Worm (Caenorhabditis elegans) whole organism, L1 larva: ENCODE results near the gene ctbp-1.

Experiments
- C34B4.2 ChIP-seq: sonication (generic microtip); optimal IDR thresholded peaks from 2 replicates; lab custom pipeline; 2017; ENCODE audit warnings: mild to moderate bottlenecking, missing genetic modification characterization, missing compliant biosample characterization
- F16B12.6 ChIP-seq: fragments of 150-350 bp; optimal IDR thresholded peaks from 2 replicates; lab custom pipeline; 2014; ENCODE audit warnings: missing biosample characterization, missing genetic modification characterization
- aly-2 ChIP-seq: fragments of 150-350 bp; optimal IDR thresholded peaks from 2 replicates; lab custom pipeline; 2014; ENCODE audit warnings: missing biosample characterization, missing genetic modification characterization
- blmp-1 ChIP-seq: fragments of 150-350 bp; optimal IDR thresholded peaks from 2 replicates; lab custom pipeline; 2014; ENCODE audit warnings: missing biosample characterization, missing genetic modification characterization
- ceh-82 ChIP-seq, 3 experiments: fragments of 150-350 bp in 1 of 3; sonication (generic microtip) in 2 of 3; optimal IDR thresholded peaks; 2 replicates each; lab custom pipeline; 2014 to 2017; ENCODE audit warnings: missing biosample characterization in 3 of 3, missing genetic modification characterization in 3 of 3
- ceh-90 ChIP-seq: sonication (generic microtip); optimal IDR thresholded peaks from 2 replicates; lab custom pipeline; 2016; ENCODE audit warnings: missing genetic modification characterization, missing compliant biosample characterization
- dsc-1 ChIP-seq: sonication (generic microtip); optimal IDR thresholded peaks from 2 replicates; lab custom pipeline; 2016; ENCODE audit warnings: mild to moderate bottlenecking, missing genetic modification characterization, missing compliant biosample characterization
- efl-1 ChIP-seq, 4 experiments: fragments of 150-350 bp; optimal IDR thresholded peaks in 3 of 4; peaks in 1 of 4; 1 replicate in 1 of 4; 2 replicates in 3 of 4; lab custom pipeline; 2014; ENCODE audit warnings: missing biosample characterization in 2 of 4, missing genetic modification characterization in 2 of 4, missing genetic modification reagents in 2 of 4
- egl-13 ChIP-seq: sonication (generic microtip); optimal IDR thresholded peaks from 2 replicates; lab custom pipeline; 2016; ENCODE audit warnings: missing genotype, missing genetic modification reagents, missing genetic modification characterization, missing compliant biosample characterization
- elt-2 ChIP-seq: sonication (generic microtip); optimal IDR thresholded peaks from 2 replicates; lab custom pipeline; 2016; ENCODE audit warnings: missing genetic modification characterization, mild to moderate bottlenecking, inconsistent platforms, missing compliant biosample characterization, missing genetic modification reagents
- elt-3 ChIP-seq, 6 experiments: fragments of 150-350 bp in 1 of 6; sonication (generic microtip); optimal IDR thresholded peaks; 2 replicates each; lab custom pipeline; 2017 to 2018; ENCODE audit warnings: missing biosample characterization in 6 of 6, missing genetic modification characterization in 6 of 6, inconsistent platforms in 1 of 6
- ets-5 ChIP-seq: fragments of 200-800 bp; sonication (Bioruptor generic); IDR thresholded peaks from 2 replicates; pipeline ENCODE4 v1.3.6; 2022; ENCODE audit warnings: missing genetic modification characterization, missing compliant biosample characterization
- irx-1 ChIP-seq: sonication (generic microtip); optimal IDR thresholded peaks from 2 replicates; lab custom pipeline; 2016; ENCODE audit warnings: missing genetic modification characterization, missing compliant biosample characterization
- isw-1 ChIP-seq: fragments of 200-800 bp; sonication (Bioruptor generic); IDR thresholded peaks from 2 replicates; pipeline ENCODE4 v1.3.6; 2022; ENCODE audit warnings: missing genetic modification characterization, missing compliant biosample characterization
- jun-1 ChIP-seq: fragments of 150-350 bp; optimal IDR thresholded peaks from 2 replicates; lab custom pipeline; 2014; ENCODE audit warnings: missing biosample characterization, missing genetic modification reagents, missing genetic modification characterization
- lin-35 ChIP-seq, 2 experiments: fragments of 150-350 bp; optimal IDR thresholded peaks; 2 replicates each; lab custom pipeline; 2014; ENCODE audit warnings: missing biosample characterization in 2 of 2, missing genetic modification characterization in 2 of 2, missing genetic modification reagents in 2 of 2
- lir-3 ChIP-seq: sonication (generic microtip); optimal IDR thresholded peaks from 2 replicates; lab custom pipeline; 2016; ENCODE audit warnings: mild to moderate bottlenecking, missing genetic modification characterization, moderate library complexity, missing compliant biosample characterization; ENCODE audit not compliant: poor library complexity
- lsy-2 ChIP-seq, 2 experiments: fragments of 150-350 bp; optimal IDR thresholded peaks; 2 replicates each; lab custom pipeline; 2014; ENCODE audit warnings: missing biosample characterization in 2 of 2, missing genetic modification characterization in 2 of 2
- mab-9 ChIP-seq: fragments of 200-800 bp; sonication (Bioruptor generic); IDR thresholded peaks from 2 replicates; pipeline ENCODE4 v1.3.6; 2022; ENCODE audit warnings: missing genetic modification reagents, missing genetic modification characterization, missing compliant biosample characterization
- mef-2 ChIP-seq: fragments of 150-350 bp; optimal IDR thresholded peaks from 2 replicates; lab custom pipeline; 2014; ENCODE audit warnings: missing biosample characterization, missing genetic modification characterization
- mep-1 ChIP-seq: fragments of 150-350 bp; optimal IDR thresholded peaks from 2 replicates; lab custom pipeline; 2014; ENCODE audit warnings: missing biosample characterization, missing genetic modification characterization
- nhr-19 ChIP-seq: fragments of 200-800 bp; sonication (Bioruptor generic); conservative IDR thresholded peaks from 2 replicates; pipeline ENCODE4 v1.3.6; 2022; ENCODE audit warnings: missing genetic modification characterization, missing compliant biosample characterization
- nhr-20 ChIP-seq: sonication (generic microtip); optimal IDR thresholded peaks from 2 replicates; lab custom pipeline; 2016; ENCODE audit warnings: mild to moderate bottlenecking, missing genetic modification characterization, missing compliant biosample characterization
- nhr-237 ChIP-seq: fragments of 150-350 bp; optimal IDR thresholded peaks from 2 replicates; lab custom pipeline; 2014; ENCODE audit warnings: missing biosample characterization, missing genetic modification characterization
- nhr-28 ChIP-seq: fragments of 150-350 bp; optimal IDR thresholded peaks from 2 replicates; lab custom pipeline; 2014; ENCODE audit warnings: missing biosample characterization, missing genetic modification characterization
- nhr-71 ChIP-seq: sonication (generic microtip); optimal IDR thresholded peaks from 2 replicates; lab custom pipeline; 2016; ENCODE audit warnings: mild to moderate bottlenecking, missing genetic modification characterization, moderate library complexity, missing compliant biosample characterization
- nhr-76 ChIP-seq: sonication (generic microtip); optimal IDR thresholded peaks from 2 replicates; lab custom pipeline; 2017; ENCODE audit warnings: missing biosample characterization, missing genetic modification characterization
- nhr-84 ChIP-seq: sonication (generic microtip); optimal IDR thresholded peaks from 2 replicates; lab custom pipeline; 2017; ENCODE audit warnings: missing biosample characterization, missing genetic modification characterization
- nhr-85 ChIP-seq: sonication (generic microtip); peaks from one replicate; lab custom pipeline; 2016; ENCODE audit warnings: missing genetic modification characterization, inconsistent platforms, missing compliant biosample characterization
- nhr-90 ChIP-seq: sonication (generic microtip); optimal IDR thresholded peaks from 2 replicates; lab custom pipeline; 2016; ENCODE audit warnings: mild to moderate bottlenecking, missing genetic modification characterization, missing compliant biosample characterization; ENCODE audit not compliant: poor library complexity
- pag-3 ChIP-seq: sonication (generic microtip); optimal IDR thresholded peaks from 2 replicates; lab custom pipeline; 2017; ENCODE audit warnings: missing genetic modification characterization, mild to moderate bottlenecking, missing compliant biosample characterization, antibody characterized with exemption, borderline replicate concordance; ENCODE audit not compliant: insufficient read depth
- pax-3 ChIP-seq: fragments of 200-800 bp; sonication (Bioruptor generic); optimal IDR thresholded peaks from 2 replicates; lab custom pipeline; 2018; ENCODE audit warnings: mild to moderate bottlenecking, missing genetic modification characterization, moderate library complexity, missing compliant biosample characterization
- pqm-1 ChIP-seq: sonication (generic microtip); optimal IDR thresholded peaks from 3 replicates; lab custom pipeline; 2017; ENCODE audit warnings: missing biosample characterization, missing genetic modification characterization
- rnt-1 ChIP-seq: sonication (generic microtip); optimal IDR thresholded peaks from 2 replicates; lab custom pipeline; 2016; ENCODE audit warnings: mild to moderate bottlenecking, missing genetic modification characterization, moderate library complexity, missing compliant biosample characterization
- snpc-4 ChIP-seq: fragments of 150-350 bp; optimal IDR thresholded peaks from 2 replicates; lab custom pipeline; 2014; ENCODE audit warnings: missing biosample characterization, missing genetic modification characterization
- sox-4 ChIP-seq: sonication (generic microtip); optimal IDR thresholded peaks from 2 replicates; lab custom pipeline; 2016; ENCODE audit warnings: missing genetic modification characterization, missing compliant biosample characterization
- sptf-1 ChIP-seq: fragments of 150-350 bp; optimal IDR thresholded peaks from 2 replicates; lab custom pipeline; 2014; ENCODE audit warnings: missing biosample characterization, missing genetic modification characterization
- sup-37 ChIP-seq: fragments of 200-800 bp; sonication (Bioruptor generic); optimal IDR thresholded peaks from 2 replicates; lab custom pipeline; 2018; ENCODE audit warnings: mild to moderate bottlenecking, missing genetic modification characterization, missing compliant biosample characterization
- swsn-7 ChIP-seq: sonication (generic microtip); optimal IDR thresholded peaks from 2 replicates; lab custom pipeline; 2016; ENCODE audit warnings: missing genetic modification characterization, missing compliant biosample characterization
- tlp-1 ChIP-seq: fragments of 150-350 bp; optimal IDR thresholded peaks from 2 replicates; lab custom pipeline; 2014; ENCODE audit warnings: missing biosample characterization, missing genetic modification characterization
- unc-130 ChIP-seq: fragments of 150-350 bp; optimal IDR thresholded peaks from 2 replicates; lab custom pipeline; 2017; ENCODE audit warnings: missing biosample characterization, missing genetic modification characterization, inconsistent platforms
- unc-86 ChIP-seq: sonication (generic microtip); optimal IDR thresholded peaks from 2 replicates; lab custom pipeline; 2016; ENCODE audit warnings: missing genetic modification characterization, missing compliant biosample characterization
- vab-15 ChIP-seq: sonication (generic microtip); optimal IDR thresholded peaks from 2 replicates; lab custom pipeline; 2017; ENCODE audit warnings: missing genotype, mild to moderate bottlenecking, missing genetic modification characterization, missing compliant biosample characterization
- zip-4 ChIP-seq: fragments of 200-800 bp; sonication (Bioruptor generic); optimal IDR thresholded peaks from 2 replicates; lab custom pipeline; 2018; ENCODE audit warnings: mild to moderate bottlenecking, missing genetic modification characterization, moderate library complexity, missing compliant biosample characterization

Gene ctbp-1

DNA sequence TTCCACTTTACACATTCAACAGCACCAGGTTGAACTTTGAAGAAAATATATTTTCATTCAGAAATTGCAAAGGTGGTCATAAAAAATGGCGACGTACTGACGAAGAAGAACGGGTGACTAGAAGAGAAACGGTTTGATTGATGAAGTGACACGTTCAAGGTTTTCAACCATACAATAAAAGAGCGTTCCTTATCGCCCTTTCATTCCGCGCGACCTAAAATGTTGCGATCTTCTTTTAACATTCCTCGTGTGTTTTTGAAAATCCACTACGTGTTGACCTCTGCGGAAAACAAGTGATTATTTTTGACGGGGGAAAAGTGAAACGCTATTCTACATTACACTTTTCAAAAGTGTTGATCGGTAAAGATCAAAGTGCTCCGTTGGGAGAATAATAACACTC is 34.4 kb upstream of the ctbp-1 start (continued):
- TF ChIP-seq mef-2 (tag; lab: Kevin White, UChicago) (no peak), blmp-1 (tag; lab: Kevin White, UChicago) (peak; percentile 95), isw-1 (GFP tag; lab: Robert Waterston, UW) (no peak), tlp-1 (tag; lab: Kevin White, UChicago) (no peak), sup-37 (GFP tag; lab: Kevin White, UChicago) (no peak), dsc-1 (tag; lab: Kevin White, UChicago) (no peak), nhr-20 (tag; lab: Kevin White, UChicago) (peak; percentile 12), elt-3 (tag; optimal IDR thresholded peaks at IDR 0.05; lab: Kevin White, UChicago) (peak in 1 of 6 experiments; percentile 57), ets-5 (GFP tag; lab: Robert Waterston, UW) (no peak), zip-4 (GFP tag; lab: Kevin White, UChicago) (no peak), sox-4 (tag; lab: Kevin White, UChicago) (no peak), snpc-4 (tag; lab: Kevin White, UChicago) (no peak), ceh-90 (tag; lab: Kevin White, UChicago) (no peak), nhr-71 (peak; percentile 22), elt-2 (no peak), unc-130 (tag; lab: Kevin White, UChicago) (no peak), C34B4.2 (no peak), nhr-90 (tag; lab: Kevin White, UChicago) (no peak), aly-2 (tag; lab: Kevin White, UChicago) (no peak), ceh-82 (tag; optimal IDR thresholded peaks at IDR 0.05; lab: Kevin White, UChicago) (no peak), rnt-1 (tag; lab: Kevin White, UChicago) (no peak), swsn-7 (tag; lab: Kevin White, UChicago) (no peak), lin-35 (GFP tag; optimal IDR thresholded peaks at IDR 0.05; lab: Kevin White, UChicago) (no peak), nhr-237 (no peak)

DNA sequence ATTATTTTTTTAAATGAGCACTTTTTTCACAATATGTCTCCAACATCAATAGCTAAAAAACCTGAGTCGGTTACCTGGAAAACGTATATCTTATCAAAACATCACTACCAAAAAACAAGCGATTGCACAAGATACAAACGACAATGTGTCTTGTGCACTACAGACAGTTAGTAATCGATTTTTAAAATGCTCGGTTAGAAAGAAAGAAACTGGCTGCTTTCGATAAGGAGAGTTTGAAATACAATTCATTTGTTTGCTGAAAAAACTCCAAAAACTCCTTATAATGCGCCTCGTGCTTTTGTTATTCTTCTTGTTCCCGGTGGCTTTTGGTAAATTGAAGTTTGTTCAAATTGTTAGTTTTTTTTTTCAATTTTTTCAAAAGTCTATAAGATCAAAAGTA is 33.3 kb upstream of the ctbp-1 start, which contains the start of gene acp-5:
Gene acp-5 (plus strand): TSS at position 261 of the 400 bp plus-strand sequence.
- no peak for TF ChIP-seq efl-1 (optimal IDR thresholded peaks at IDR 0.05; lab: Kevin White, UChicago)
- peak in 1 of 2 experiments; percentile 90 for TF ChIP-seq efl-1 (GFP tag; optimal IDR thresholded peaks at IDR 0.05 in 1 of 2; lab: Kevin White, UChicago)
- peak; percentile 48 for TF ChIP-seq elt-2
- no peak for TF ChIP-seq irx-1 (tag; lab: Kevin White, UChicago)

DNA sequence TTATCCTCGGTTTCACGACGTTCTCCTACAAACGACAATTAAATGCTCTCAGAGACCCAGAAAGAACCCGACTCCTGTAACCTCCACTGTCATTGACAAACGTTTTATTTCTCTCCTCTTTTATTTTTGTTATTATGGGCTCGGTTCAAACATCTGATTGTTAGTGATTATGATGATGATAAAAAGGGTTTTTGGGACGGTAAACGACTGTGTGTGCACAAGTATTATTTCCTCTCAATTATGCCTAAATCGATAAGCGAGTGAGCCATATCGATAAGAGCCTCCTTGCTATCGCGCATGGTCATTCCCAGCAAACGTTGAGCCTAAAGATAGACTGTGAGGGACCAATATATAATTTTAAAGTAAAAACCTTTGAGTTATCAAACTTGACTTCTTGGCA is 30.7 kb upstream of the ctbp-1 start:
- TF ChIP-seq elt-2 (peak; percentile 41), egl-13 (tag; lab: Kevin White, UChicago) (no peak), pqm-1 (peak; percentile 36)

DNA sequence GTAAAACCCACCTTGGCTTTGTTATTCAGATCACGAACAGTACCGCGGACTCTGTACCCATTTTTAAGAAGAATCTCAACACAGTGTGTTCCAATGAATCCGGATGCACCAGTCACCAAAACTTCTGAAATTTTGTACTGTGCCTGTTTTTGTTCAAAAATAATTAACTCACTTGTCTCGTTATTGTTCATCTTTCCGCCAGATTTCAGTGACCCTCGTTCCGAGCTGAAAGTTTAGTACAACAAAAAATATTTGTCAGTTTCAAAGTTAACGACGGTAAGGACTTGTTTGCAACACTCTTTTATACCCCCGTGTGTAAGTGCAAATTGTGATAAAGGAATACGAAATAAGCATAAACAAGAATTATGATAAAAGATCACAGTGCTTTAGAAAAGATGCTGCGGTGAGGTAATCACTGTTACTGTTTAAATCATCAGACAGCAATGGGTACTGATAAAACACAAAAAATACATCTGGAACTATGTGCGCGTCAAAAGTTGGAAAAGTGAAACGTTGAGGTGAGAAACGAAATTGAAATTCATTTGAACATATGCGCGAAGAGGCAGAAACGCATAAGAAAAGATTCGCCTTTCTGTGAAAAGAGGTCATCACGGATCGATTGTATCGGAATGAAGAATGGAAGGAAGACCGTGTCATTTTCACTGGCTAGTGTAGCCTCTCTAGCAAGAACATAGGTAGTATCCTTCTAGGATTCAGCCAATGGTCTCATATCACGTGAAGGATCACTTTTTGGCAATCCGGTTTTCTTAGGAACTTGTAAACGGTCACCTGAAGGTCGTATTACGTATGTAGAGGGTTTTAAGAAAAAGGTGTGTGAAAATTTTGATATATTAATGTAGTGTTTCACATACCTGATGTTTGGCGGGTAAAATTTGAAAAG is 27.7 kb upstream of the ctbp-1 start, which contains the start of gene F13D11.4:
Gene F13D11.4 (minus strand): TSS at position 225 of the 901 bp plus-strand sequence.
- TF ChIP-seq nhr-71 (peak; percentile 23), nhr-19 (GFP tag; lab: Robert Waterston, UW) (no peak), elt-3 (tag; optimal IDR thresholded peaks at IDR 0.05; lab: Kevin White, UChicago) (peak in 2 of 6 experiments; percentile 21 to 43), lsy-2 (tag; optimal IDR thresholded peaks at IDR 0.05; lab: Kevin White, UChicago) (peak in 1 of 2 experiments; percentile 50), pax-3 (tag; lab: Kevin White, UChicago) (no peak), nhr-85 (tag; lab: Kevin White, UChicago) (peak; percentile 89), unc-86 (no peak), efl-1 (optimal IDR thresholded peaks at IDR 0.05; lab: Kevin White, UChicago) (no peak), efl-1 (GFP tag; optimal IDR thresholded peaks at IDR 0.05 in 1 of 2; lab: Kevin White, UChicago) (peak in 1 of 2 experiments; percentile 61), mab-9 (GFP tag; lab: Robert Waterston, UW) (no peak), mep-1 (tag; lab: Kevin White, UChicago) (no peak), nhr-28 (tag; lab: Kevin White, UChicago) (no peak), pag-3 (tag; lab: Kevin White, UChicago) (no peak), sptf-1 (tag; lab: Kevin White, UChicago) (no peak), F16B12.6 (tag; lab: Kevin White, UChicago) (no peak), egl-13 (tag; lab: Kevin White, UChicago) (no peak), nhr-76 (tag; lab: Kevin White, UChicago) (no peak), C34B4.2 (no peak), nhr-90 (tag; lab: Kevin White, UChicago) (no peak), isw-1 (GFP tag; lab: Robert Waterston, UW) (no peak), lir-3 (no peak), blmp-1 (tag; lab: Kevin White, UChicago) (peak; percentile 98), nhr-84 (tag; lab: Kevin White, UChicago) (no peak), vab-15 (tag; lab: Kevin White, UChicago) (no peak), jun-1 (tag; lab: Kevin White, UChicago) (no peak)
